Worm (Caenorhabditis elegans) whole organism, dauer: ENCODE results near the gene rpn-5.

Source experiments
- unc-62 ChIP-seq: sonication (generic microtip); optimal IDR thresholded peaks from 2 replicates; lab custom pipeline; 2017; ENCODE audit warnings: missing biosample characterization, missing genetic modification reagents, missing genetic modification characterization

The rpn-5 gene

DNA sequence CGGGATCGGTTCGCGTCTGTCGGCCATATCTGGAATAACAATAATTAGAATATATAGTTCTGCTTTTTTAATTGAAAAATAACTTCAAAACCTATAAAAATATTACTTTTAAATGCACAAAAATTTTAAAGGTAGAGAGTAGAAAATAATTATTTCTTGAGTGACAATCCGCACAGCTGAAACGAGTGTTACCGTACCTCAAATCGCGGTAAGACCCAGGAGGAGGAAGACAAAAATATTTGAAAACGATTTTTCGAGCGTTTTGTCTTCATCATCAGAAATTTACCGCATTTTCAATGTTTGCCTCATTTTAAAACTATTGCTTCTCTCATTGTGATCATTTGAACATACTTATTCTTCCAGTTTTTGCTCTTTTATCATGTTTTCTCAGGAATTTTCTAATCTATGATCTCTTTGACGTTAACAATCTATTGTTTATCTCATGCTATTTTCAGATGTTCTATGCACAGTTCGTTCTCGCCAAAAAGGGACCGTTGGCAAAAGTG is at the start of gene rpn-5, which contains the start of gene scc-1:
rpn-5 (minus strand) TSS at position 162 of the 506 bp plus-strand sequence.
scc-1 (plus strand) TSS at position 456 of the 506 bp plus-strand sequence.
- no peak for TF ChIP-seq unc-62

- TF ChIP-seq unc-62 = no peak
Observed at ce11 chrII:4747697-4748096, 49.5 kb upstream of the rpn-5 start.

- no peak for TF ChIP-seq unc-62
Observed at ce11 chrII:4747063-4747462, 48.8 kb upstream of the rpn-5 start.

ce11 chrII:4745281-4745680 is 47.1 kb upstream of the rpn-5 start:
- TF ChIP-seq unc-62 = no peak

ce11 chrII:4741527-4742187 is 43.4 kb upstream of the rpn-5 start, which contains the start of gene acs-11:
acs-11 (plus strand) TSS chrII:4742137.
- TF ChIP-seq unc-62 = no peak

- TF ChIP-seq unc-62 = no peak
Observed at ce11 chrII:4739984-4740462, 41.8 kb upstream of the rpn-5 start, which contains the start of gene eas-1. eas-1 (plus strand) TSS chrII:4740412.

DNA sequence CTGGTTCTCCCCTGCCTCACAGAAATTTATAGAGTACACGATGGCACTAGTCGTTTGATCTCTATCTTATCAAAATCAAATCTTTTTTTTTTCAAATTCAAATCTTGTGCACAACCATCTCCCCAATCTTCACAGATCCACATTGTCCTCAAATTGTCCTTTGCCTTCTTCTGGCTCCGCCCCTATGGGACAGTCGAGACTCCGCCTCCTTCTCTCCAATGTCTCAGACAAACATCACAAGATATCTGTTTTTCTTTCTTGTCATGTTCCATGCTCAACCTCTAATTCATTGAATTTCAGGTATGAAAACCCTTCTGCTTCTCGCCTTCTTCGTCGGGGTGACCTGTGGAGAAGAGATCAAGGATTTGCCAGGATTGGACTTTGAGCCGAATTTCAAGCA is 39.1 kb upstream of the rpn-5 start, which contains the start of gene ctsa-1.1:
ctsa-1.1 (plus strand) TSS at position 301 of the 400 bp plus-strand sequence.
- TF ChIP-seq unc-62 = no peak

- TF ChIP-seq unc-62 = no peak
Observed at ce11 chrII:4736585-4736984, 38.4 kb upstream of the rpn-5 start.

DNA sequence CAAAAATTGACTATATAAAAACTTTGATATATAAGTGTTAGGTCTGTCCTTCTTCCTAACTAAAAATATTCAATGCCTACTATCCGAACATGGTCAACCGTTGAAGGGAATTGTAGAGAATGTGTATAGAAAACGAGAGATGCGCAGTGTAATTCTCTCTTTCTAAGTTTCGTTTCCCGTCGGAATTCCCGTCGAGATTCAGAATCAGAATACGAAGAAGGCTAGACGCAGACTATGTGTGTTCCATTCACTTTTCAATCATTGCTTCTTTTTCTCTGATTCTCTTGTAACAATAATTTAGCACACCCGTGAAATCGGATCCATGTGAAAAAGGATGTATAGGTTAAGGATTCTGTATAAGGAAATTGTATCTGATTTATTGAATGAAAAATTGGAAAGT is 36.2 kb upstream of the rpn-5 start:
- no peak for TF ChIP-seq unc-62

DNA sequence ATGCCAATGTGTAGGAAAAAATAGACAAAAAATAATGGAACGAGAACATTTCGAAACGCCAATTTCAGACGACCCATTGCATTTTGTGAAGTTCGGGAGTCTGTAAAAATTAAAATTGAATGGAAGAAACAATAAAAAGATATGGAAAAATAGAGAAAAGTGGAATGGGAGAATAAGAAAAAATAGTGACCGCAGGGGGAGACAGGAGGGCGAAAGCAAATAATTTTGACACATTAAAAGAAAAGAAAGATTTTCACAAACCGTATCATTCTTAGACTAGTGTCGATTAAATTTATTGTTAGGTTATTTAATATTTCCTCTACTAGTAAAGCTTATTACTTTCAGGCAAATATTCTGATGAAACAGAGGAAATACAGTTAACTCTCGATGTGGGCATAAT is 35.6 kb upstream of the rpn-5 start, which contains the start of gene F41C3.11:
F41C3.11 (minus strand) TSS at position 101 of the 400 bp plus-strand sequence.
- no peak for TF ChIP-seq unc-62

DNA sequence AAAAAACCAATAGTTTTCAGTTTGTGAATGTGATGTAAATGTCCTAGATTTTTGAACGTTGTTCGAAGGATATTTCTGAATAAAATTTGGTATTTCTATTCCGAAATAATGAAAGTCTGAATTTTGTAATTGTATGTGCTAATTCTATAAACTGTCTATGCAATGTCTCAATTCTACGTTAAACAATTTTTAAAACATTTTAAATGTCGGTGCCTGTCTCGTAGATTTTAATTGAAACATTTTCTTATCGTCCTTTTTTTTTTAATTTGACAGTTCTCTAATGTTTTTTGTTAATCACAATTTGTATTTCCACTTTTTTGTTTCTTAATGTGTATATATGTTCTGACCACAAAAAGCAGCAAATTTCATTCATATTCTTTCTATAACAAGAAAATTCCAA is 31.5 kb upstream of the rpn-5 start, which contains the start of gene F41C3.7:
F41C3.7 (plus strand) TSS at position 301 of the 400 bp plus-strand sequence.
- TF ChIP-seq unc-62 = no peak

DNA sequence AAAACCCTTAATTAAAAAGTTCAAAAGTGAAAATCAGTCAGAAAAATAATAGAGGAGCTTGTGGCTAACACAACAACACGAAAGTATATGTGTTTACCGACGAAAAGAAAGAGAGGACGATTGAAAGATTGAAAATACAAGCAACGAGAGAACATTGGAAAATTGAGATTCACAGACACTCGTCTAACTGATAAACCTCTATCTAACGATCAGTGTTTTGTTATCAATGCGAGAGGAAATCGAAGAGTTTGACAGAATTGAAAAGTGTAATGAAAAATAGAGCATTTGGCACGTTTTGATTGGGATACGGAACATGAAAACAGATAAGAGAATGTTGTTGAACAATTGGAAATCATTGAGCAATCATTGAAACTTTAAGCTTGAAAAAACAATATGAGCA is 30.5 kb upstream of the rpn-5 start:
- TF ChIP-seq unc-62 = no peak

ce11 chrII:4727769-4728168 is 29.5 kb upstream of the rpn-5 start, which contains the start of gene ttr-41:
ttr-41 (minus strand) TSS chrII:4727869.
- no peak for TF ChIP-seq unc-62

DNA sequence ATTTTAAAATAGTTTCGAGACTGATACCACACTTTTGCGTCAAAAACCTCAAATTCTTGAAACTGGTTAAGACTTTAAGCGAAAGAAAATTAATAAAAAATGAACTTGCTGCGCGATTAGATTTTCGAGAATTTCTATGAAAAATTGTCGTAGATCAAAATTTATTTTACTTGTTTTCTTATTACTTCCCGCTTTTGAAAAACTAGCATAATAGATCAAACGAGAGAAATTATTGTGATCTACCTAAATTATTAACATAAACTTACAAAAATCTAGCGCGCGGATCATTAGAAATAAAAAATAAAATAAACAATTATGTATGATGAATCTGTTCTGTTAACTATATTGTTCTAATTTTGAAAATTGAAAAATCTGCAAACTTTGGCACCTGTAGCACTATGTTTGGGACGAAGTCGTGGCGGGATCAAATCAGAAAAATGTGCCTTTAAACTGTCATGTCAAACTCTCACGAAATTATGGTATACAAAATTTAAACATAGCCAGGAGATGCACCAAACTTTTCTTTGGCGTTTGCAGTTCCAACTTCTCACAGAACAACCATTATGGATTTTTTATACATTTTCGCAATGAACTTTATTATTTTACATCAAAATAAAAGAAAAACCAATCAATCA is 28.6 kb upstream of the rpn-5 start:
- TF ChIP-seq unc-62 = no peak

DNA sequence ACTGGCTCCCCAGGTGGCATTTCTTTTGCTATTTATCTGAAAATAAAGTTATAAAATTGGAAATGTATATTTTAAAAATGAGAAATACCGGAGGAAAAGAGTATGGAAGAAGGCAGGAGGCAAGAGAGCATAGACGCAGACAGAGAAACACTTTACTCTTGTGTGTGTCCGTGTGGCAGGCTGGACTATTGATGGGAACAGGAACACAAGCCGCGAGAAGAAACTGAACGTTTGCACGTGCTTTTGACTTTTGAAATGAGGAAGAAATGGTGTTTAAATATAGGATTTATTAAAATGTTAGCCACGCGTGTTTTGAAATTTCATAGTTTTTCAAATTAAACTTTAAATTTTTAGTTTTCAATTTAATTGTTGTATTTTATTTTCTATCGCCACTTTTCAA is 27.9 kb upstream of the rpn-5 start, which contains the start of gene F10G7.10:
F10G7.10 (minus strand) TSS at position 145 of the 400 bp plus-strand sequence.
- no peak for TF ChIP-seq unc-62

- TF ChIP-seq unc-62 = no peak
Observed at ce11 chrII:4715676-4716075, 17.4 kb upstream of the rpn-5 start, which contains the start of gene F41C3.8. F41C3.8 (plus strand) TSS chrII:4716046.

DNA sequence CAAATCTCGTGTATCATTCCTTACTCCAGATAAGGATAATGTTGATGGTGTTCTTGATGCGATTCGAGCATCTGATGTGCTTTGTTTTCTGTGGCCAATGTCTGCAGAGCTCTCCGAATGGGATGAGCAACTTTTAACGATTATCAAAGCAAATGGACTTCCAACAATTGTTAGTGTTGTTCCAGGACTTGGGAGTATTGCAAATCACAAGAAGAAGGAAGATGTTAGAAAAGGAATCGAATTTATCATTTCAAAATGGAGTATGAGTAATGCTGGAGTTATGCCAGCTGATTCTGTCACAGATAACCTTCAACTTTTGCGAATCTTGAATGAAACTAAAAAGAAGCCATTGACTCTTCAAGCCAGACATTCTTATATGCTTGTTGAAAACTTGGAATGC is 12.6 kb upstream of the rpn-5 start:
- TF ChIP-seq unc-62 = no peak
